Worm (Caenorhabditis elegans) whole organism, midembryonic: ENCODE results near the gene syx-2.

ENCODE experiments used
- flt-1 ChIP-seq: fragments of 200-800 bp; sonication (Bioruptor generic); IDR thresholded peaks from 2 replicates; pipeline ENCODE4 v1.3.6; 2022; ENCODE audit warnings: missing genetic modification characterization, missing compliant biosample characterization
- klf-2 ChIP-seq: fragments of 200-800 bp; sonication (Bioruptor generic); conservative IDR thresholded peaks from 2 replicates; pipeline ENCODE4 v1.3.6; 2022; ENCODE audit warnings: missing genetic modification reagents, missing genetic modification characterization, missing compliant biosample characterization
- ref-1 ChIP-seq: fragments of 200-800 bp; sonication (Bioruptor generic); conservative IDR thresholded peaks from 2 replicates; pipeline ENCODE4 v1.3.6; 2022; ENCODE audit warnings: missing genetic modification reagents, missing genetic modification characterization, missing compliant biosample characterization
- tab-1 ChIP-seq: fragments of 200-800 bp; sonication (Bioruptor generic); IDR thresholded peaks from 2 replicates; pipeline ENCODE4 v1.3.6; 2022; ENCODE audit warnings: missing genetic modification characterization, missing compliant biosample characterization

- no peak for TF ChIP-seq tab-1 (GFP tag; lab: Robert Waterston, UW)
- TF ChIP-seq flt-1 (GFP tag; lab: Robert Waterston, UW): no peak
- no peak for TF ChIP-seq ref-1 (GFP tag; lab: Robert Waterston, UW)
- TF ChIP-seq klf-2: no peak
Observed at ce11 chrX:13941296-13941695, 18.7 kb upstream of the syx-2 start.
